Worm (Caenorhabditis elegans) whole organism, young adult: ENCODE data around the gene ZK1307.1.

Experiments used
- F37B4.10 ChIP-seq: fragments of 200-800 bp; sonication (Bioruptor generic); IDR thresholded peaks from 2 replicates; pipeline ENCODE4 v1.3.6; 2022; ENCODE audit warnings: missing genetic modification characterization, missing compliant biosample characterization
- K12H6.12 ChIP-seq: fragments of 200-800 bp; sonication (Bioruptor generic); optimal IDR thresholded peaks from 2 replicates; lab custom pipeline; 2018; ENCODE audit warnings: mild to moderate bottlenecking, missing genetic modification characterization, missing compliant biosample characterization
- Y53G8AR.9 ChIP-seq: fragments of 200-800 bp; sonication (Bioruptor generic); conservative IDR thresholded peaks from 2 replicates; pipeline ENCODE4 v1.3.6; 2022; ENCODE audit warnings: missing genetic modification reagents, missing genetic modification characterization, missing compliant biosample characterization
- ama-1 ChIP-seq, 3 experiments: fragments of 150-350 bp in 1 of 3; sonication (generic microtip) in 2 of 3; optimal IDR thresholded peaks; 2 replicates each; lab custom pipeline; 2014 to 2018; ENCODE audit warnings: missing biosample characterization in 2 of 3, missing genetic modification characterization in 2 of 3, missing genetic modification reagents in 2 of 3
- cebp-1 ChIP-seq, 2 experiments: fragments of 200-800 bp in 1 of 2; sonication (Bioruptor generic) in 1 of 2; sonication (generic microtip) in 1 of 2; IDR thresholded peaks in 1 of 2; optimal IDR thresholded peaks in 1 of 2; 2 replicates each; pipeline versions ENCODE4 v1.3.6 to Lab custom; 2017 to 2022; ENCODE audit warnings: missing compliant biosample characterization in 2 of 2, missing genetic modification characterization in 2 of 2, mild to moderate bottlenecking in 1 of 2, missing genetic modification reagents in 1 of 2, moderate library complexity in 1 of 2
- dox-1 ChIP-seq: fragments of 200-800 bp; sonication (Bioruptor generic); IDR thresholded peaks from 2 replicates; pipeline ENCODE4 v1.3.6; 2022; ENCODE audit warnings: missing genetic modification reagents, missing genetic modification characterization, missing compliant biosample characterization
- egl-44 ChIP-seq: fragments of 200-800 bp; sonication (Bioruptor generic); IDR thresholded peaks from 2 replicates; pipeline ENCODE4 v1.3.6; 2022; ENCODE audit warnings: missing genetic modification reagents, missing genetic modification characterization, missing compliant biosample characterization
- him-1 ChIP-seq: sonication (generic microtip); optimal IDR thresholded peaks from 2 replicates; lab custom pipeline; 2016; ENCODE audit warnings: missing genotype, missing genetic modification reagents, missing genetic modification characterization, missing compliant biosample characterization
- mes-4 ChIP-seq: sonication (generic microtip); optimal IDR thresholded peaks from 2 replicates; lab custom pipeline; 2016; ENCODE audit warnings: missing genotype, missing genetic modification characterization, missing compliant biosample characterization
- nhr-27 ChIP-seq: fragments of 200-800 bp; sonication (Bioruptor generic); optimal IDR thresholded peaks from 2 replicates; lab custom pipeline; 2018; ENCODE audit warnings: mild to moderate bottlenecking, missing genetic modification characterization, moderate library complexity, missing compliant biosample characterization
- rec-8 ChIP-seq, 2 experiments: sonication (generic microtip); optimal IDR thresholded peaks; 2 replicates each; lab custom pipeline; 2016; ENCODE audit warnings: mild to moderate bottlenecking in 2 of 2, missing genetic modification characterization in 2 of 2, missing genetic modification reagents in 2 of 2, missing genotype in 2 of 2, missing biosample characterization in 1 of 2, missing compliant biosample characterization in 1 of 2, moderate library complexity in 1 of 2
- snpc-4 ChIP-seq, 5 experiments: fragments of 150-350 bp in 1 of 5; sonication (generic microtip) in 4 of 5; optimal IDR thresholded peaks; 2 replicates each; lab custom pipeline; 2014 to 2018; ENCODE audit warnings: missing genetic modification characterization in 5 of 5, missing biosample characterization in 3 of 5, antibody characterized with exemption in 2 of 5, mild to moderate bottlenecking in 2 of 5, missing compliant biosample characterization in 2 of 5, missing genotype in 2 of 5, moderate library complexity in 2 of 5, missing genetic modification reagents in 1 of 5
- tbp1 ChIP-seq: fragments of 200-800 bp; sonication (Bioruptor generic); optimal IDR thresholded peaks from 2 replicates; lab custom pipeline; 2018; ENCODE audit warnings: mild to moderate bottlenecking, missing genetic modification characterization, missing compliant biosample characterization
- unc-62 ChIP-seq: fragments of 150-350 bp; optimal IDR thresholded peaks from 2 replicates; lab custom pipeline; 2014; ENCODE audit warnings: missing biosample characterization, missing genetic modification reagents, missing genetic modification characterization

ce11 chrII:9656210-9656755 lies 903 bp upstream of the ZK1307.1 start, which contains the start of gene gstk-1:
- TF ChIP-seq dox-1 (no peak), him-1 (no peak), nhr-27 (tag; lab: Kevin White, UChicago) (no peak), rec-8 (tag; optimal IDR thresholded peaks at IDR 0.05; lab: Kevin White, UChicago) (no peak), unc-62 (GFP tag; lab: Kevin White, UChicago) (no peak), F37B4.10 (no peak), tbp1 (GFP tag; lab: Kevin White, UChicago) (no peak), Y53G8AR.9 (no peak), ama-1 (optimal IDR thresholded peaks at IDR 0.05; lab: Kevin White, UChicago) (no peak), ama-1 (GFP tag; optimal IDR thresholded peaks at IDR 0.05; lab: Kevin White, UChicago) (no peak), mes-4 (tag; lab: Kevin White, UChicago) (no peak), snpc-4 (GFP tag; optimal IDR thresholded peaks at IDR 0.05; lab: Kevin White, UChicago) (no peak), snpc-4 (tag; optimal IDR thresholded peaks at IDR 0.05; lab: Kevin White, UChicago) (no peak), cebp-1 (GFP tag; IDR thresholded peaks at IDR 0.05; lab: Robert Waterston, UW) (no peak), cebp-1 (tag; optimal IDR thresholded peaks at IDR 0.05; lab: Kevin White, UChicago) (no peak), K12H6.12 (tag; lab: Kevin White, UChicago) (no peak), egl-44 (GFP tag; lab: Robert Waterston, UW) (no peak)
